Worm (Caenorhabditis elegans): Measurements from ENCODE around the gene srh-31.

ce11 chrV:17746959-17747358, 39.8 kb downstream of the srh-31 start, which contains the start of gene twk-36:
- no peak for TF ChIP-seq Y116A8C.19 (tag; optimal IDR thresholded peaks at IDR 0.05; ENCODE audit: borderline replicate concordance)
- TF ChIP-seq nhr-84 (tag; optimal IDR thresholded peaks at IDR 0.05) = no peak
- TF ChIP-seq lsy-2 (tag; optimal IDR thresholded peaks at IDR 0.05) = no peak
- no peak for TF ChIP-seq unc-86 (tag; optimal IDR thresholded peaks at IDR 0.05)

All from whole organism, L1 larva.